Fruit fly (Drosophila melanogaster) whole organism, embryonic: ENCODE results near the gene MESR6.

ENCODE experiments used
- Abd-B ChIP-seq: fragments of 200-800 bp; sonication (Bioruptor generic); optimal IDR thresholded peaks from 2 replicates; lab custom pipeline; 2018; ENCODE audit warnings: missing biosample characterization, mild to moderate bottlenecking, missing genetic modification characterization, moderate library complexity
- B-H2 ChIP-seq: fragments of 200-800 bp; sonication (Bioruptor generic); optimal IDR thresholded peaks from 2 replicates; lab custom pipeline; 2018; ENCODE audit warnings: missing biosample characterization, mild to moderate bottlenecking, missing genetic modification characterization
- Blimp-1 ChIP-seq: fragments of 200-800 bp; sonication (Bioruptor generic); optimal IDR thresholded peaks from 3 replicates; lab custom pipeline; 2018; ENCODE audit warnings: missing biosample characterization, missing genetic modification characterization, mild to moderate bottlenecking, moderate library complexity, missing genetic modification reagents
- CG11247 ChIP-seq: fragments of 200-800 bp; sonication (Bioruptor generic); IDR thresholded peaks from 2 replicates; pipeline ENCODE4 v1.3.6; 2022; ENCODE audit warnings: missing biosample characterization, missing genetic modification characterization
- CG11456 ChIP-seq: fragments of 200-800 bp; sonication (Bioruptor generic); IDR thresholded peaks from 3 replicates; pipeline ENCODE4 v1.3.6; 2022; ENCODE audit warnings: missing biosample characterization, missing genetic modification characterization
- CG12071 ChIP-seq: fragments of 200-800 bp; sonication (Bioruptor generic); optimal IDR thresholded peaks from 3 replicates; lab custom pipeline; 2018; ENCODE audit warnings: missing biosample characterization, mild to moderate bottlenecking, missing genetic modification characterization
- CG14441 ChIP-seq: fragments of 200-800 bp; sonication (Bioruptor generic); IDR thresholded peaks from 2 replicates; pipeline ENCODE4 v1.3.6; 2022; ENCODE audit warnings: missing biosample characterization, missing genetic modification characterization
- CG14667 ChIP-seq: fragments of 200-800 bp; sonication (Bioruptor generic); IDR thresholded peaks from 2 replicates; pipeline ENCODE4 v1.3.6; 2022; ENCODE audit warnings: missing biosample characterization, missing genetic modification characterization
- CG14710 ChIP-seq: fragments of 200-800 bp; sonication (Bioruptor generic); optimal IDR thresholded peaks from 3 replicates; lab custom pipeline; 2019; ENCODE audit warnings: missing biosample characterization, mild to moderate bottlenecking, missing genetic modification characterization, moderate library complexity
- CG15601 ChIP-seq: fragments of 200-800 bp; sonication (Bioruptor generic); optimal IDR thresholded peaks from 3 replicates; lab custom pipeline; 2019; ENCODE audit warnings: missing biosample characterization, mild to moderate bottlenecking, missing genetic modification characterization, moderate library complexity
- CG16863 ChIP-seq: fragments of 200-800 bp; sonication (Bioruptor generic); optimal IDR thresholded peaks from 3 replicates; lab custom pipeline; 2016; ENCODE audit warnings: missing biosample characterization, missing genetic modification characterization
- CG2120 ChIP-seq: fragments of 200-800 bp; sonication (Bioruptor generic); optimal IDR thresholded peaks from 3 replicates; lab custom pipeline; 2016; ENCODE audit warnings: missing biosample characterization, missing genetic modification characterization
- CG30431 ChIP-seq: fragments of 200-800 bp; sonication (Bioruptor generic); optimal IDR thresholded peaks from 2 replicates; lab custom pipeline; 2017; ENCODE audit warnings: missing biosample characterization, missing genetic modification characterization
- CG5953 ChIP-seq: fragments of 200-800 bp; sonication (Bioruptor generic); IDR thresholded peaks from 2 replicates; pipeline ENCODE4 v1.3.6; 2022; ENCODE audit warnings: missing biosample characterization, missing genetic modification characterization
- CG7745 ChIP-seq: fragments of 200-800 bp; sonication (Bioruptor generic); optimal IDR thresholded peaks from 2 replicates; lab custom pipeline; 2018; ENCODE audit warnings: missing biosample characterization, mild to moderate bottlenecking, missing genetic modification characterization, moderate library complexity
- CG8388 ChIP-seq: fragments of 200-800 bp; sonication (Bioruptor generic); optimal IDR thresholded peaks from 2 replicates; lab custom pipeline; 2019; ENCODE audit warnings: missing biosample characterization, mild to moderate bottlenecking, missing genetic modification characterization, moderate library complexity
- CG9727 ChIP-seq: fragments of 200-800 bp; sonication (Bioruptor generic); optimal IDR thresholded peaks from 3 replicates; lab custom pipeline; 2017; ENCODE audit warnings: missing biosample characterization, mild to moderate bottlenecking, missing genetic modification characterization
- CG9876 ChIP-seq: fragments of 200-800 bp; sonication (Bioruptor generic); optimal IDR thresholded peaks from 2 replicates; lab custom pipeline; 2016; ENCODE audit warnings: missing biosample characterization, missing genetic modification characterization
- Dip3 ChIP-seq: fragments of 200-800 bp; sonication (Bioruptor generic); optimal IDR thresholded peaks from 3 replicates; lab custom pipeline; 2016; ENCODE audit warnings: missing biosample characterization, missing genetic modification characterization
- Ets97D ChIP-seq: fragments of 200-800 bp; sonication (Bioruptor generic); optimal IDR thresholded peaks from 3 replicates; lab custom pipeline; 2016; ENCODE audit warnings: missing biosample characterization, missing genetic modification characterization
- Hmr ChIP-seq: fragments of 200-800 bp; sonication (Bioruptor generic); optimal IDR thresholded peaks from 3 replicates; lab custom pipeline; 2017; ENCODE audit warnings: mild to moderate bottlenecking, missing biosample characterization, missing genetic modification reagents, missing genetic modification characterization
- Hr3 ChIP-seq: fragments of 200-800 bp; sonication (Bioruptor generic); optimal IDR thresholded peaks from 3 replicates; lab custom pipeline; 2016; ENCODE audit warnings: missing biosample characterization, missing genetic modification characterization
- Hr51 ChIP-seq, 2 experiments: fragments of 200-800 bp; sonication (Bioruptor generic); optimal IDR thresholded peaks; 2 replicates in 1 of 2; 3 replicates in 1 of 2; lab custom pipeline; 2016 to 2018; ENCODE audit warnings: missing biosample characterization in 2 of 2, missing genetic modification characterization in 2 of 2, mild to moderate bottlenecking in 1 of 2, moderate library complexity in 1 of 2
- Lhr ChIP-seq: fragments of 200-800 bp; sonication (Bioruptor generic); optimal IDR thresholded peaks from 3 replicates; lab custom pipeline; 2017; ENCODE audit warnings: mild to moderate bottlenecking, missing biosample characterization, missing genetic modification reagents, missing genetic modification characterization
- Lim3 ChIP-seq: fragments of 200-800 bp; sonication (Bioruptor generic); IDR thresholded peaks from 2 replicates; pipeline ENCODE4 v1.3.6; 2022; ENCODE audit warnings: missing biosample characterization, missing genetic modification characterization
- Lpt ChIP-seq: fragments of >200 bp; optimal IDR thresholded peaks from 2 replicates; lab custom pipeline; 2018; ENCODE audit warnings: missing biosample characterization, missing genetic modification characterization
- MESR4 ChIP-seq: fragments of 200-800 bp; sonication (Bioruptor generic); optimal IDR thresholded peaks from 2 replicates; lab custom pipeline; 2018; ENCODE audit warnings: missing biosample characterization, mild to moderate bottlenecking, missing genetic modification characterization, moderate library complexity
- Pdp1 ChIP-seq, 2 experiments: fragments of 200-800 bp; sonication (Bioruptor generic); optimal IDR thresholded peaks; 3 replicates each; lab custom pipeline; 2016; ENCODE audit warnings: missing biosample characterization in 2 of 2, missing genetic modification characterization in 2 of 2, mild to moderate bottlenecking in 1 of 2, moderate library complexity in 1 of 2
- Sox102F ChIP-seq: fragments of 200-800 bp; sonication (Bioruptor generic); optimal IDR thresholded peaks from 2 replicates; lab custom pipeline; 2018; ENCODE audit warnings: missing biosample characterization, mild to moderate bottlenecking, missing genetic modification characterization, moderate library complexity
- Spps ChIP-seq: fragments of 200-800 bp; sonication (Bioruptor generic); optimal IDR thresholded peaks from 2 replicates; lab custom pipeline; 2018; ENCODE audit warnings: missing biosample characterization, mild to moderate bottlenecking, missing genetic modification characterization
- TFAM ChIP-seq: fragments of 200-800 bp; sonication (Bioruptor generic); optimal IDR thresholded peaks from 2 replicates; lab custom pipeline; 2017; ENCODE audit warnings: missing biosample characterization, missing genetic modification characterization, inconsistent platforms
- ase ChIP-seq: fragments of 200-800 bp; sonication (Bioruptor generic); IDR thresholded peaks from 3 replicates; pipeline ENCODE4 v1.3.6; 2022; ENCODE audit warnings: missing biosample characterization, missing genetic modification characterization
- ash1 ChIP-seq: fragments of 200-800 bp; sonication (Bioruptor generic); optimal IDR thresholded peaks from 2 replicates; lab custom pipeline; 2018; ENCODE audit warnings: missing biosample characterization, mild to moderate bottlenecking, missing genetic modification characterization
- croc ChIP-seq: fragments of 200-800 bp; sonication (Bioruptor generic); conservative IDR thresholded peaks from 3 replicates; pipeline ENCODE4 v1.3.6; 2022; ENCODE audit warnings: missing biosample characterization, missing genetic modification characterization
- dan ChIP-seq: fragments of 200-800 bp; sonication (Bioruptor generic); IDR thresholded peaks from 2 replicates; pipeline ENCODE4 v1.3.6; 2022; ENCODE audit warnings: missing biosample characterization, missing genetic modification characterization
- dpn ChIP-seq, 2 experiments: fragments of 200-800 bp; sonication (Bioruptor generic); optimal IDR thresholded peaks; 3 replicates each; lab custom pipeline; 2016; ENCODE audit warnings: missing biosample characterization in 2 of 2, missing genetic modification characterization in 2 of 2
- ewg ChIP-seq: fragments of 200-800 bp; sonication (Bioruptor generic); optimal IDR thresholded peaks from 3 replicates; lab custom pipeline; 2017; ENCODE audit warnings: mild to moderate bottlenecking, missing biosample characterization, missing genetic modification reagents, missing genetic modification characterization
- fd96Cb ChIP-seq: fragments of 200-800 bp; sonication (Bioruptor generic); optimal IDR thresholded peaks from 2 replicates; lab custom pipeline; 2018; ENCODE audit warnings: missing biosample characterization, mild to moderate bottlenecking, missing genetic modification characterization, moderate library complexity
- ftz-f1 ChIP-seq: fragments of 200-800 bp; sonication (Bioruptor generic); optimal IDR thresholded peaks from 2 replicates; lab custom pipeline; 2016; ENCODE audit warnings: missing biosample characterization, missing genetic modification characterization
- hbn ChIP-seq: fragments of 200-800 bp; sonication (Bioruptor generic); IDR thresholded peaks from 2 replicates; pipeline ENCODE4 v1.3.6; 2022; ENCODE audit warnings: missing biosample characterization, missing genetic modification characterization; ENCODE audit not compliant: partially characterized antibody
- jigr1 ChIP-seq: fragments of 200-800 bp; sonication (Bioruptor generic); IDR thresholded peaks from 3 replicates; pipeline ENCODE4 v1.3.6; 2022; ENCODE audit warnings: missing biosample characterization, missing genetic modification characterization
- kay ChIP-seq: fragments of 200-800 bp; sonication (Bioruptor generic); optimal IDR thresholded peaks from 2 replicates; lab custom pipeline; 2016; ENCODE audit warnings: missing biosample characterization, missing genetic modification characterization
- lilli ChIP-seq: fragments of 200-800 bp; sonication (Bioruptor generic); optimal IDR thresholded peaks from 3 replicates; lab custom pipeline; 2016; ENCODE audit warnings: missing biosample characterization, missing genetic modification characterization
- maf-S ChIP-seq: fragments of 200-800 bp; sonication (Bioruptor generic); optimal IDR thresholded peaks from 2 replicates; lab custom pipeline; 2016; ENCODE audit warnings: missing biosample characterization, missing genetic modification characterization
- onecut ChIP-seq: fragments of 200-800 bp; sonication (Bioruptor generic); IDR thresholded peaks from 2 replicates; pipeline ENCODE4 v1.3.6; 2022; ENCODE audit warnings: missing biosample characterization, missing genetic modification characterization
- slou ChIP-seq: fragments of 200-800 bp; sonication (Bioruptor generic); optimal IDR thresholded peaks from 3 replicates; lab custom pipeline; 2016; ENCODE audit warnings: missing biosample characterization, missing genetic modification characterization
- stc ChIP-seq: fragments of 200-800 bp; sonication (Bioruptor generic); IDR thresholded peaks from 2 replicates; pipeline ENCODE4 v1.3.6; 2022; ENCODE audit warnings: missing biosample characterization, missing genetic modification characterization
- ttk ChIP-seq: fragments of 200-800 bp; sonication (Bioruptor generic); IDR thresholded peaks from 2 replicates; pipeline ENCODE4 v2.1.2; 2022; ENCODE audit warnings: missing biosample characterization, missing genetic modification characterization
- unpg ChIP-seq: fragments of 200-800 bp; sonication (Bioruptor generic); optimal IDR thresholded peaks from 3 replicates; lab custom pipeline; 2018; ENCODE audit warnings: missing biosample characterization, mild to moderate bottlenecking, missing genetic modification characterization, moderate library complexity

MESR6 gene

DNA sequence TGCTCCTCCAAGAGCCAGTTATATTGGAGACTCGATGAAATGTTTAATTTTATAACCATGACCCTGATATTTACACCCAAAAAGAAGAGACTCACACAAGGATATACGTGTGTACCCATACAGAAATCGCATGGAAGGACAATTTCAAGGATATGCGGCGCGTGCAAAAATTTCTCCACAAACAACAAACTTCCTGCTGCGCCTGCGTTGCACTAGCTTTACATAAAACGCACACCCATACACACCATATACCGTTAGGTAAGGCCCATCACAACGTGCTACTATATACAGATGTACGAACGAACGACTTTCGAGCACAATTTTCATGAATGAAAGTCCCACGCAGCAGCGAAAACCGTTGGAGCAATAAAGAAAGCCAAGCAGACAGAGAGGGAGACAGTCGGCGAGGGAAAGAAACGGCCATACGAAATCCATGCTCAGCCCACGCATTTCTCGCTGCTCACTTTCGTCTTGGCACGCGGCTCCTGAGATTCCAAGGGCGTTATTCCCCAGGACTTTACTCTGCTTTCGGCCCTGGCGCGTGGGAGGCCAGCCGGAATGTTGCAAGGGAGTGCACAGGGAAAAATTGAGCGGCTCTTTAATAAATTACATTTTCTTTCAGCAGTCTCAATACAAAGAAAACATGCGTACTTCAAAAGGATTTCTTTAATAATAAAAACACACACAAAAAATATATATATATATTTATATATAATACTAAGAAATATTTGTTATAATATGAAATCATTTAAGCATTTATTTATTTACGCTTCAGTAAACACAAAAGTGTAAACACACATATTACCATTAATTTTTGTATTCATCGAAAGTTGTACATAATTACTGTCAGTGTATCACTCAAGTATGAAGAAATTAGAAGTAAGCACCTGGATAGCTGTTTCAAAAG is 4.8 kb upstream of the MESR6 start (continued):
- TF ChIP-seq croc (GFP tag; lab: Robert Waterston, UW) (no peak), CG9876 (no peak), CG7745 (tag; lab: Kevin White, UChicago) (no peak), CG16863 (no peak), Abd-B (peak; percentile 32), ftz-f1 (GFP tag; lab: Kevin White, UChicago) (no peak), Lhr (GFP tag; lab: Kevin White, UChicago) (no peak), CG14667 (GFP tag; lab: Robert Waterston, UW) (no peak), fd96Cb (tag; lab: Kevin White, UChicago) (peak; percentile 44), CG15601 (peak; percentile 1), ase (GFP tag; lab: Robert Waterston, UW) (0 out of 3 replicates have a peak, but pooled peaks have one; percentile 18), Ets97D (GFP tag; lab: Kevin White, UChicago) (no peak), maf-S (GFP tag; lab: Kevin White, UChicago) (no peak), ewg (GFP tag; lab: Kevin White, UChicago) (peak; percentile 76), Blimp-1 (GFP tag; lab: Kevin White, UChicago) (peak; percentile 42), ash1 (GFP tag; lab: Kevin White, UChicago) (no peak), Hr51 (GFP tag; optimal IDR thresholded peaks at IDR 0.05; lab: Kevin White, UChicago) (peak in 1 of 2 experiments; percentile 61), dpn (GFP tag; optimal IDR thresholded peaks at IDR 0.05; lab: Kevin White, UChicago) (peak in 1 of 2 experiments; percentile 11), slou (no peak), CG14710 (tag; lab: Kevin White, UChicago) (peak; percentile 35), Lim3 (GFP tag; lab: Robert Waterston, UW) (no peak), Hmr (GFP tag; lab: Kevin White, UChicago) (peak; percentile 69), dan (GFP tag; lab: Robert Waterston, UW) (no peak), onecut (GFP tag; lab: Robert Waterston, UW) (no peak), MESR4 (GFP tag; lab: Kevin White, UChicago) (no peak), ttk (GFP tag; lab: Robert Waterston, UW) (no peak), Pdp1 (GFP tag; optimal IDR thresholded peaks at IDR 0.05; lab: Kevin White, UChicago) (no peak), lilli (GFP tag; lab: Kevin White, UChicago) (no peak), CG11247 (GFP tag; lab: Robert Waterston, UW) (no peak), CG2120 (peak; percentile 31), unpg (GFP tag; lab: Kevin White, UChicago) (peak; percentile 40), Hr3 (GFP tag; lab: Kevin White, UChicago) (peak; percentile 10), TFAM (no peak), Sox102F (GFP tag; lab: Kevin White, UChicago) (peak; percentile 59), kay (GFP tag; lab: Kevin White, UChicago) (no peak), Dip3 (GFP tag; lab: Kevin White, UChicago) (no peak), CG12071 (GFP tag; lab: Kevin White, UChicago) (no peak), Spps (tag; lab: Kevin White, UChicago) (no peak), CG9727 (peak; percentile 52), hbn (GFP tag; lab: Robert Waterston, UW) (no peak), jigr1 (no peak), CG8388 (GFP tag; lab: Kevin White, UChicago) (peak; percentile 37), B-H2 (GFP tag; lab: Kevin White, UChicago) (no peak), CG14441 (no peak), Lpt (no peak), stc (0 out of 2 replicates have a peak, but pooled peaks have one; percentile 26), CG11456 (GFP tag; lab: Robert Waterston, UW) (no peak), CG5953 (GFP tag; lab: Robert Waterston, UW) (no peak), CG30431 (no peak)
